Worm (Caenorhabditis elegans): ENCODE measurements around the gene svh-5.

DNA sequence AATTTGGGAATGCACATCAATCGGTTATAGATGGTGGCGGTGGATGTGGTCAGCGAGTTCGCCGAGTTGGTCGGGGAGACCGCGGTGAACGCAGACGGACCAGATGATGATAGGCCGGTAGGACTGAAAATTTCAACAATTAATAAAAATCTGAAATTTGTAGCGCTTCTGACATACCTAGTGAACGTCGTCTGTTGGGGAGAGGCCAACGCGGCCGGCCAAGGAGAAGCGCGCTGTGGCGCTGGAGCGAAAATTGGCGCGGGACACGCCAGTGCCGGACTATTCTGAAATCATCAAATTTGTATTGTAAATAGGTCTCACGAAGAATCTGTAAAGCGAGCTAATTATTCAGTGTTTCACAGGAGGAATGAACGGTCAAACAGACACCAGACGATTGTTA is 4.9 kb downstream of the svh-5 start:
- TF ChIP-seq nhr-11 (tag; optimal IDR thresholded peaks at IDR 0.05), result no peak
- TF ChIP-seq unc-62 (GFP tag; optimal IDR thresholded peaks at IDR 0.05), result no peak
- no peak for TF ChIP-seq unc-86 (tag; optimal IDR thresholded peaks at IDR 0.05)
- TF ChIP-seq nhr-28 (tag; optimal IDR thresholded peaks at IDR 0.05), result no peak
- no peak for TF ChIP-seq lin-13 (GFP tag; optimal IDR thresholded peaks at IDR 0.05)
- TF ChIP-seq lsy-2 (tag; optimal IDR thresholded peaks at IDR 0.05), result no peak
- TF ChIP-seq nhr-12 (tag; optimal IDR thresholded peaks at IDR 0.05), result no peak
- TF ChIP-seq elt-3 (tag; optimal IDR thresholded peaks at IDR 0.05), result no peak
- no peak for TF ChIP-seq C04F5.9 (tag; optimal IDR thresholded peaks at IDR 0.05)
- no peak for TF ChIP-seq nhr-47 (tag; optimal IDR thresholded peaks at IDR 0.05)
- no peak for TF ChIP-seq mab-9 (GFP tag; IDR thresholded peaks at IDR 0.05)
- TF ChIP-seq ama-1 (optimal IDR thresholded peaks at IDR 0.05), result no peak

Data from whole organism, L1 larva.